Worm (Caenorhabditis elegans): ENCODE results near the gene nas-24.

DNA sequence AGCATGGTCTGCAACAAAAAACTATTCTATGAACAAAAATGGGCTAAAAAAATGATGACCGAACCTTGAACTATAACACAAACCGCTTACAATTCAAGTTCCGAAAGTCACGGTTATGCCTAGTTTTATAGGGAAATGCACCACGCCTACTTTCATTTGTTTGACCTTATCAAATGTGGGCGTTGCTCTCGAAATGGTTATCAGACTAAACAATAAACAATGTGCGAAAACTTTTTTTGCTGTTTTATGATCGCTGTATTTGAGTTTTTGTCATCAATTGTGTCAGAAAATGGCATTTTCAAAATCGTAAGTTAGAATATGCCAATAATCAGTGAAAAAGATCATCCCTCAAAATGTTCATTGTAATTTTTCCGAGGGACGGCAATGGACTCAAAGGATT, 33.0 kb upstream of the nas-24 start, which contains the start of gene F35E12.6:
- no peak for TF ChIP-seq klf-2 (GFP tag; conservative IDR thresholded peaks at IDR 0.05)
- no peak for TF ChIP-seq T22C8.4 (GFP tag; IDR thresholded peaks at IDR 0.05)
- no peak for TF ChIP-seq cog-1 (tag; optimal IDR thresholded peaks at IDR 0.05)
- TF ChIP-seq med-1 (GFP tag; optimal IDR thresholded peaks at IDR 0.05; ENCODE audit: insufficient read depth), result no peak
- TF ChIP-seq ztf-29 (GFP tag; IDR thresholded peaks at IDR 0.05), result no peak
- no peak for TF ChIP-seq ref-1 (GFP tag; conservative IDR thresholded peaks at IDR 0.05)
- TF ChIP-seq tab-1 (GFP tag; IDR thresholded peaks at IDR 0.05), result no peak
